Fruit fly (Drosophila melanogaster) whole organism, embryonic: Measurements from ENCODE around the gene CG14153.
A peak's percentile ranks its signal among the peaks of the same experiment; 100 is the strongest.

Experiments used
- Aef1 ChIP-seq: fragments of 200-800 bp; sonication (Bioruptor generic); IDR thresholded peaks from 3 replicates; pipeline ENCODE4 v1.3.6; 2022; ENCODE audit warnings: missing biosample characterization, missing genetic modification characterization
- Antp ChIP-seq: fragments of 200-800 bp; sonication (Bioruptor generic); optimal IDR thresholded peaks from 3 replicates; lab custom pipeline; 2016; ENCODE audit warnings: missing biosample characterization, missing genetic modification characterization
- CG11247 ChIP-seq: fragments of 200-800 bp; sonication (Bioruptor generic); IDR thresholded peaks from 2 replicates; pipeline ENCODE4 v1.3.6; 2022; ENCODE audit warnings: missing biosample characterization, missing genetic modification characterization
- CG11398 ChIP-seq: fragments of 200-800 bp; sonication (Bioruptor generic); optimal IDR thresholded peaks from 2 replicates; lab custom pipeline; 2016; ENCODE audit warnings: missing biosample characterization, missing genetic modification characterization
- CG11456 ChIP-seq: fragments of 200-800 bp; sonication (Bioruptor generic); IDR thresholded peaks from 3 replicates; pipeline ENCODE4 v1.3.6; 2022; ENCODE audit warnings: missing biosample characterization, missing genetic modification characterization
- CG12071 ChIP-seq: fragments of 200-800 bp; sonication (Bioruptor generic); optimal IDR thresholded peaks from 3 replicates; lab custom pipeline; 2018; ENCODE audit warnings: missing biosample characterization, mild to moderate bottlenecking, missing genetic modification characterization
- CG13296 ChIP-seq: fragments of 200-800 bp; sonication (Bioruptor generic); optimal IDR thresholded peaks from 3 replicates; lab custom pipeline; 2018; ENCODE audit warnings: missing biosample characterization, mild to moderate bottlenecking, missing genetic modification characterization
- CG13894 ChIP-seq: fragments of 200-800 bp; sonication (Bioruptor generic); optimal IDR thresholded peaks from 3 replicates; lab custom pipeline; 2018; ENCODE audit warnings: missing biosample characterization, mild to moderate bottlenecking, missing genetic modification characterization, moderate library complexity
- CG14441 ChIP-seq: fragments of 200-800 bp; sonication (Bioruptor generic); IDR thresholded peaks from 2 replicates; pipeline ENCODE4 v1.3.6; 2022; ENCODE audit warnings: missing biosample characterization, missing genetic modification characterization
- CG14710 ChIP-seq: fragments of 200-800 bp; sonication (Bioruptor generic); optimal IDR thresholded peaks from 3 replicates; lab custom pipeline; 2019; ENCODE audit warnings: missing biosample characterization, mild to moderate bottlenecking, missing genetic modification characterization, moderate library complexity
- CG1603 ChIP-seq: fragments of 200-800 bp; sonication (Bioruptor generic); optimal IDR thresholded peaks from 2 replicates; lab custom pipeline; 2019; ENCODE audit warnings: missing biosample characterization, mild to moderate bottlenecking, missing genetic modification characterization, moderate library complexity
- CG16813 ChIP-seq: fragments of 200-800 bp; sonication (Bioruptor generic); IDR thresholded peaks from 3 replicates; pipeline ENCODE4 v1.3.6; 2022; ENCODE audit warnings: missing biosample characterization, missing genetic modification characterization; ENCODE audit not compliant: partially characterized antibody
- CG17328 ChIP-seq: fragments of 200-800 bp; sonication (Bioruptor generic); IDR thresholded peaks from 2 replicates; pipeline ENCODE4 v1.3.6; 2022; ENCODE audit warnings: missing biosample characterization, missing genetic modification characterization
- CG17361 ChIP-seq: fragments of 200-800 bp; sonication (Bioruptor generic); IDR thresholded peaks from 3 replicates; pipeline ENCODE4 v1.3.6; 2022; ENCODE audit warnings: missing biosample characterization, missing genetic modification characterization
- CG2712 ChIP-seq: fragments of 200-800 bp; optimal IDR thresholded peaks from 3 replicates; lab custom pipeline; 2019; ENCODE audit warnings: missing biosample characterization, mild to moderate bottlenecking, missing genetic modification characterization, moderate library complexity
- CG31441 ChIP-seq: fragments of 200-800 bp; sonication (Bioruptor generic); IDR thresholded peaks from 2 replicates; pipeline ENCODE4 v1.3.6; 2022; ENCODE audit warnings: missing biosample characterization, missing genetic modification characterization
- CG32767 ChIP-seq: fragments of 200-800 bp; sonication (Bioruptor generic); IDR thresholded peaks from 2 replicates; pipeline ENCODE4 v1.3.6; 2022; ENCODE audit warnings: missing biosample characterization, missing genetic modification characterization
- CG3838 ChIP-seq: fragments of 200-800 bp; sonication (Bioruptor generic); optimal IDR thresholded peaks from 3 replicates; lab custom pipeline; 2016; ENCODE audit warnings: missing biosample characterization, missing genetic modification characterization
- CG4360 ChIP-seq: fragments of 200-800 bp; sonication (Bioruptor generic); IDR thresholded peaks from 2 replicates; pipeline ENCODE4 v1.3.6; 2022; ENCODE audit warnings: missing biosample characterization, missing genetic modification characterization
- CG6765 ChIP-seq: fragments of 200-800 bp; sonication (Bioruptor generic); optimal IDR thresholded peaks from 3 replicates; lab custom pipeline; 2017; ENCODE audit warnings: missing biosample characterization, mild to moderate bottlenecking, missing genetic modification characterization
- CG7786 ChIP-seq: fragments of 200-800 bp; sonication (Bioruptor generic); optimal IDR thresholded peaks from 2 replicates; lab custom pipeline; 2016; ENCODE audit warnings: missing biosample characterization, missing genetic modification characterization
- CkIIα-i1 ChIP-seq: fragments of 200-800 bp; sonication (Bioruptor generic); IDR thresholded peaks from 2 replicates; pipeline ENCODE4 v1.3.6; 2022; ENCODE audit warnings: missing biosample characterization, missing genetic modification characterization
- Dek ChIP-seq: fragments of 200-800 bp; sonication (Bioruptor generic); optimal IDR thresholded peaks from 3 replicates; lab custom pipeline; 2019; ENCODE audit warnings: missing biosample characterization, mild to moderate bottlenecking, missing genetic modification characterization, moderate library complexity
- Elba2 ChIP-seq: fragments of 200-800 bp; sonication (Bioruptor generic); optimal IDR thresholded peaks from 3 replicates; lab custom pipeline; 2016; ENCODE audit warnings: missing biosample characterization, missing genetic modification characterization
- Fer1 ChIP-seq: fragments of 200-800 bp; sonication (Bioruptor generic); optimal IDR thresholded peaks from 2 replicates; lab custom pipeline; 2017; ENCODE audit warnings: missing biosample characterization, mild to moderate bottlenecking, missing genetic modification characterization
- HLH4C ChIP-seq: fragments of 200-800 bp; sonication (Bioruptor generic); IDR thresholded peaks from 3 replicates; pipeline ENCODE4 v1.3.6; 2022; ENCODE audit warnings: missing biosample characterization, missing genetic modification characterization; ENCODE audit not compliant: partially characterized antibody
- Hr51 ChIP-seq, 2 experiments: fragments of 200-800 bp; sonication (Bioruptor generic); optimal IDR thresholded peaks; 2 replicates in 1 of 2; 3 replicates in 1 of 2; lab custom pipeline; 2016 to 2018; ENCODE audit warnings: missing biosample characterization in 2 of 2, missing genetic modification characterization in 2 of 2, mild to moderate bottlenecking in 1 of 2, moderate library complexity in 1 of 2
- Oaz ChIP-seq: fragments of 200-800 bp; sonication (Bioruptor generic); IDR thresholded peaks from 2 replicates; pipeline ENCODE4 v1.3.6; 2022; ENCODE audit warnings: missing biosample characterization, missing genetic modification characterization
- Side ChIP-seq: fragments of 200-800 bp; sonication (Bioruptor generic); optimal IDR thresholded peaks from 2 replicates; lab custom pipeline; 2016; ENCODE audit warnings: missing biosample characterization, missing genetic modification characterization
- Vsx1 ChIP-seq: fragments of 200-800 bp; sonication (Bioruptor generic); optimal IDR thresholded peaks from 2 replicates; lab custom pipeline; 2017; ENCODE audit warnings: missing biosample characterization, mild to moderate bottlenecking, missing genetic modification characterization, missing genetic modification reagents
- abd-A ChIP-seq: fragments of 200-800 bp; sonication (Bioruptor generic); optimal IDR thresholded peaks from 3 replicates; lab custom pipeline; 2019; ENCODE audit warnings: missing biosample characterization, mild to moderate bottlenecking, missing genetic modification characterization, moderate library complexity
- ac ChIP-seq: fragments of 200-800 bp; sonication (Bioruptor generic); optimal IDR thresholded peaks from 3 replicates; lab custom pipeline; 2017; ENCODE audit warnings: missing biosample characterization, mild to moderate bottlenecking, missing genetic modification characterization
- ase ChIP-seq: fragments of 200-800 bp; sonication (Bioruptor generic); IDR thresholded peaks from 3 replicates; pipeline ENCODE4 v1.3.6; 2022; ENCODE audit warnings: missing biosample characterization, missing genetic modification characterization
- ato ChIP-seq: fragments of 200-800 bp; sonication (Bioruptor generic); IDR thresholded peaks from 2 replicates; pipeline ENCODE4 v1.3.6; 2022; ENCODE audit warnings: missing biosample characterization, missing genetic modification characterization; ENCODE audit not compliant: partially characterized antibody
- az2 ChIP-seq: fragments of 200-800 bp; sonication (Bioruptor generic); optimal IDR thresholded peaks from 3 replicates; lab custom pipeline; 2016; ENCODE audit warnings: missing biosample characterization, missing genetic modification characterization
- caup ChIP-seq: fragments of 200-800 bp; sonication (Bioruptor generic); optimal IDR thresholded peaks from 3 replicates; lab custom pipeline; 2017; ENCODE audit warnings: missing biosample characterization, mild to moderate bottlenecking, missing genetic modification characterization, moderate library complexity; ENCODE audit not compliant: severe bottlenecking
- chinmo ChIP-seq: fragments of 200-800 bp; sonication (Bioruptor generic); IDR thresholded peaks from 4 replicates; pipeline ENCODE4 v1.3.6; 2022; ENCODE audit warnings: missing biosample characterization, missing genetic modification characterization; ENCODE audit not compliant: partially characterized antibody
- disco-r ChIP-seq: fragments of 200-800 bp; sonication (Bioruptor generic); optimal IDR thresholded peaks from 2 replicates; lab custom pipeline; 2016; ENCODE audit warnings: missing biosample characterization, missing genetic modification characterization
- ewg ChIP-seq: fragments of 200-800 bp; sonication (Bioruptor generic); optimal IDR thresholded peaks from 3 replicates; lab custom pipeline; 2017; ENCODE audit warnings: mild to moderate bottlenecking, missing biosample characterization, missing genetic modification reagents, missing genetic modification characterization
- h ChIP-seq: fragments of >200 bp; optimal IDR thresholded peaks from 2 replicates; lab custom pipeline; 2017
- kni ChIP-seq: fragments of 200-800 bp; sonication (Bioruptor generic); optimal IDR thresholded peaks from 3 replicates; lab custom pipeline; 2017; ENCODE audit warnings: mild to moderate bottlenecking, missing biosample characterization, missing genetic modification reagents, missing genetic modification characterization
- nom ChIP-seq: fragments of 200-800 bp; sonication (Bioruptor generic); optimal IDR thresholded peaks from 2 replicates; lab custom pipeline; 2017; ENCODE audit warnings: missing biosample characterization, missing genetic modification characterization, mild to moderate bottlenecking, moderate library complexity, missing genetic modification reagents
- pb ChIP-seq: fragments of 200-800 bp; sonication (Bioruptor generic); optimal IDR thresholded peaks from 3 replicates; lab custom pipeline; 2016; ENCODE audit warnings: missing biosample characterization, missing genetic modification characterization
- pnt ChIP-seq: fragments of 200-800 bp; sonication (Bioruptor generic); optimal IDR thresholded peaks from 3 replicates; lab custom pipeline; 2016; ENCODE audit warnings: missing biosample characterization, missing genetic modification characterization
- schlank ChIP-seq: fragments of 200-800 bp; sonication (Bioruptor generic); optimal IDR thresholded peaks from 2 replicates; lab custom pipeline; 2018; ENCODE audit warnings: missing biosample characterization, mild to moderate bottlenecking, missing genetic modification characterization
- sd ChIP-seq: fragments of 200-800 bp; sonication (Bioruptor generic); optimal IDR thresholded peaks from 3 replicates; lab custom pipeline; 2018; ENCODE audit warnings: missing biosample characterization, mild to moderate bottlenecking, missing genetic modification characterization, moderate library complexity
- sens ChIP-seq: fragments of 200-800 bp; sonication (Bioruptor generic); peaks from one replicate; lab custom pipeline; 2016; ENCODE audit warnings: missing biosample characterization, missing genetic modification characterization
- shn ChIP-seq: fragments of 200-800 bp; sonication (Bioruptor generic); optimal IDR thresholded peaks from 3 replicates; lab custom pipeline; 2016; ENCODE audit warnings: missing biosample characterization, missing genetic modification characterization
- stc ChIP-seq: fragments of 200-800 bp; sonication (Bioruptor generic); IDR thresholded peaks from 2 replicates; pipeline ENCODE4 v1.3.6; 2022; ENCODE audit warnings: missing biosample characterization, missing genetic modification characterization
- vvl ChIP-seq: fragments of 200-800 bp; sonication (Bioruptor generic); IDR thresholded peaks from 2 replicates; pipeline ENCODE4 v1.3.6; 2022; ENCODE audit warnings: missing biosample characterization, missing genetic modification characterization
- wor ChIP-seq: fragments of 200-800 bp; sonication (Bioruptor generic); IDR thresholded peaks from 2 replicates; pipeline ENCODE4 v1.3.6; 2022; ENCODE audit warnings: missing biosample characterization, missing genetic modification characterization

CG14153 gene

DNA sequence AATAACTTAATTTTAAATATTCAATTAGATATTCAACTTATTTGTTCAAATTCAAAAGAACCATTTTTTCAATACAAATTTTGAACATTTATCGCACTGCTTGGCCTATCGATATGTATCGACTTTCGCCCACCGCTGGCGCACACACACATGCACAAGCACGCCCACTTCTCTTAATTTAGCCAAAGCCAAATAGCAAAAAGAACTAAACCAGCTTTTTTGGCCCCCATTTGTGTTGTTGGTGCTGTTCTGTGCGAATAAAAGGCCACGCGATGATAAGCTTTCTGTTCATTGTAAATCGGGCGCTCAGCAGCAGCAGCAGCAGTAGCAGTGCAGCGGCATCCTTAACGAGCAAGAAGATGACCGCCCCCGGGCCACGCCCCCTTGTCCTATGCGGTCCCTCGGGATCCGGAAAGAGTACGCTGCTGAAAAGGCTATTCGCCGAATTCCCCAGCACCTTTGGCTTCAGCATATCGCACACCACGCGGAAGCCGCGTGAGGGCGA is 47.6 kb downstream of the CG14153 start, which contains the start of gene CG11811 (continued):
- TF ChIP-seq CG13296 (GFP tag; lab: Kevin White, UChicago) (no peak), CG1603 (tag; lab: Kevin White, UChicago) (peak; percentile 38), CG7786 (GFP tag; lab: Kevin White, UChicago) (no peak), sens (GFP tag; lab: Kevin White, UChicago) (peak; percentile 5), pb (GFP tag; lab: Kevin White, UChicago) (no peak), Oaz (GFP tag; lab: Robert Waterston, UW) (no peak), abd-A (no peak), Antp (GFP tag; lab: Kevin White, UChicago) (no peak), stc (no peak), CG3838 (no peak), Hr51 (GFP tag; optimal IDR thresholded peaks at IDR 0.05; lab: Kevin White, UChicago) (peak in 1 of 2 experiments; percentile 16), disco-r (no peak), schlank (no peak), ato (GFP tag; lab: Robert Waterston, UW) (peak; percentile 73), h (no peak), HLH4C (GFP tag; lab: Robert Waterston, UW) (peak; percentile 75), CG31441 (no peak), Side (GFP tag; lab: Kevin White, UChicago) (no peak), ase (no peak), CG6765 (GFP tag; lab: Kevin White, UChicago) (no peak), sd (tag; lab: Kevin White, UChicago) (peak; percentile 42), Fer1 (GFP tag; lab: Kevin White, UChicago) (no peak), CG11247 (no peak), Dek (no peak), Elba2 (GFP tag; lab: Kevin White, UChicago) (no peak), Vsx1 (GFP tag; lab: Kevin White, UChicago) (no peak), caup (GFP tag; lab: Kevin White, UChicago) (peak; percentile 17), wor (GFP tag; lab: Robert Waterston, UW) (no peak), CG4360 (GFP tag; lab: Robert Waterston, UW) (no peak), shn (GFP tag; lab: Kevin White, UChicago) (peak; percentile 22), pnt (no peak), CG14441 (GFP tag; lab: Robert Waterston, UW) (no peak), Aef1 (no peak; the same call in 2 of the 3 replicates), ewg (GFP tag; lab: Kevin White, UChicago) (no peak), CG17361 (GFP tag; lab: Robert Waterston, UW) (0 out of 3 replicates have a peak, but pooled peaks have one; percentile 13), CG12071 (GFP tag; lab: Kevin White, UChicago) (no peak), CG2712 (tag; lab: Kevin White, UChicago) (peak; percentile 7), CG32767 (GFP tag; lab: Robert Waterston, UW) (no peak), nom (GFP tag; lab: Kevin White, UChicago) (no peak), CkIIα-i1 (GFP tag; lab: Robert Waterston, UW) (no peak), CG14710 (tag; lab: Kevin White, UChicago) (peak; percentile 75), CG17328 (GFP tag; lab: Robert Waterston, UW) (no peak), CG11456 (GFP tag; lab: Robert Waterston, UW) (no peak), vvl (0 out of 2 replicates have a peak, but pooled peaks have one; percentile 20), chinmo (GFP tag; lab: Robert Waterston, UW) (peak; percentile 81; the same call in 3 of the 4 replicates), ac (GFP tag; lab: Kevin White, UChicago) (no peak), CG11398 (GFP tag; lab: Kevin White, UChicago) (no peak), CG16813 (GFP tag; lab: Robert Waterston, UW) (peak; percentile 80), CG13894 (peak; percentile 69), kni (GFP tag; lab: Kevin White, UChicago) (no peak), az2 (GFP tag; lab: Kevin White, UChicago) (no peak)
